Worm (Caenorhabditis elegans) whole organism, L4/young adult: ENCODE data around the gene F54B11.5.

ENCODE experiments used
- W03F9.2 ChIP-seq: fragments of 150-350 bp; optimal IDR thresholded peaks from 2 replicates; lab custom pipeline; 2014; ENCODE audit warnings: missing biosample characterization, missing genetic modification characterization
- dao-5 ChIP-seq: sonication (generic microtip); optimal IDR thresholded peaks from 2 replicates; lab custom pipeline; 2016; ENCODE audit warnings: missing genotype, missing genetic modification characterization, moderate library complexity, missing compliant biosample characterization
- him-1 ChIP-seq: sonication (generic microtip); optimal IDR thresholded peaks from 2 replicates; lab custom pipeline; 2016; ENCODE audit warnings: missing genotype, missing genetic modification reagents, missing genetic modification characterization, missing compliant biosample characterization

Gene F54B11.5

ce11 chrX:13578483-13578882, 17.4 kb downstream of the F54B11.5 start, which contains the start of gene F54B11.11:
TSS of gene F54B11.11 (plus strand) at chrX:13578783.
- TF ChIP-seq him-1 (tag; lab: Kevin White, UChicago): no peak
- TF ChIP-seq W03F9.2 (tag; lab: Kevin White, UChicago): no peak
- no peak for TF ChIP-seq dao-5 (tag; lab: Kevin White, UChicago)

ce11 chrX:13574029-13574428, 21.8 kb downstream of the F54B11.5 start:
- TF ChIP-seq W03F9.2 (tag; lab: Kevin White, UChicago) (no peak), dao-5 (tag; lab: Kevin White, UChicago) (no peak), him-1 (tag; lab: Kevin White, UChicago) (no peak)

ce11 chrX:13569854-13570253, 26.0 kb downstream of the F54B11.5 start, which contains the start of gene R01E6.7:
TSS of gene R01E6.7 (minus strand) at chrX:13569954.
- TF ChIP-seq dao-5 (tag; lab: Kevin White, UChicago) (no peak), him-1 (tag; lab: Kevin White, UChicago) (no peak), W03F9.2 (tag; lab: Kevin White, UChicago) (no peak)

- no peak for TF ChIP-seq him-1 (tag; lab: Kevin White, UChicago)
- no peak for TF ChIP-seq W03F9.2 (tag; lab: Kevin White, UChicago)
- TF ChIP-seq dao-5 (tag; lab: Kevin White, UChicago): no peak
Measured at ce11 chrX:13566436-13566835, 29.4 kb downstream of the F54B11.5 start, which contains the start of gene R01E6.2. TSS of gene R01E6.2 (minus strand) at chrX:13566536.

- TF ChIP-seq him-1 (tag; lab: Kevin White, UChicago) (no peak), dao-5 (tag; lab: Kevin White, UChicago) (no peak), W03F9.2 (tag; lab: Kevin White, UChicago) (no peak)
Measured at ce11 chrX:13561954-13562353, 33.9 kb downstream of the F54B11.5 start.

ce11 chrX:13558667-13559066, 37.2 kb downstream of the F54B11.5 start:
- TF ChIP-seq dao-5 (tag; lab: Kevin White, UChicago): no peak
- no peak for TF ChIP-seq W03F9.2 (tag; lab: Kevin White, UChicago)
- TF ChIP-seq him-1 (tag; lab: Kevin White, UChicago): no peak

ce11 chrX:13556066-13556465, 39.8 kb downstream of the F54B11.5 start, which contains the start of gene glb-20:
TSS of gene glb-20 (minus strand) at chrX:13556166.
- TF ChIP-seq him-1 (tag; lab: Kevin White, UChicago) (no peak), W03F9.2 (tag; lab: Kevin White, UChicago) (no peak), dao-5 (tag; lab: Kevin White, UChicago) (no peak)

- TF ChIP-seq him-1 (tag; lab: Kevin White, UChicago) (no peak), dao-5 (tag; lab: Kevin White, UChicago) (no peak), W03F9.2 (tag; lab: Kevin White, UChicago) (no peak)
Measured at ce11 chrX:13555098-13555497, 40.8 kb downstream of the F54B11.5 start.

ce11 chrX:13550890-13551289, 45.0 kb downstream of the F54B11.5 start, which contains the start of gene odr-1:
TSS of gene odr-1 (minus strand) at chrX:13550990.
- TF ChIP-seq W03F9.2 (tag; lab: Kevin White, UChicago) (no peak), him-1 (tag; lab: Kevin White, UChicago) (no peak), dao-5 (tag; lab: Kevin White, UChicago) (no peak)

- TF ChIP-seq dao-5 (tag; lab: Kevin White, UChicago) (no peak), him-1 (tag; lab: Kevin White, UChicago) (no peak)
Measured at ce11 chrX:13544544-13545021, 51.3 kb downstream of the F54B11.5 start.
